Worm (Caenorhabditis elegans) whole organism, L4 larva: ENCODE data around the gene C17G1.14.

ENCODE experiments used
- D1046.2 ChIP-seq: fragments of 200-800 bp; sonication (Bioruptor generic); IDR thresholded peaks from 2 replicates; pipeline ENCODE4 v1.3.6; 2022; ENCODE audit warnings: missing genetic modification characterization, missing compliant biosample characterization
- F26F4.8 ChIP-seq: fragments of 200-800 bp; sonication (Bioruptor generic); conservative IDR thresholded peaks from 2 replicates; pipeline ENCODE4 v1.3.6; 2022; ENCODE audit warnings: missing genetic modification characterization, missing compliant biosample characterization
- F44E2.7 ChIP-seq: fragments of 200-800 bp; sonication (Bioruptor generic); IDR thresholded peaks from 2 replicates; pipeline ENCODE4 v2.1.2; 2022; ENCODE audit warnings: missing genetic modification characterization, missing compliant biosample characterization
- F49E8.2 ChIP-seq: sonication (generic microtip); optimal IDR thresholded peaks from 2 replicates; lab custom pipeline; 2016; ENCODE audit warnings: missing compliant biosample characterization, mild to moderate bottlenecking, missing genetic modification characterization, borderline replicate concordance
- Y105C5A.15 ChIP-seq: fragments of 200-800 bp; sonication (Bioruptor generic); IDR thresholded peaks from 2 replicates; pipeline ENCODE4 v1.3.6; 2022; ENCODE audit warnings: missing genetic modification characterization, missing compliant biosample characterization
- Y75B8A.6 ChIP-seq: fragments of 200-800 bp; sonication (Bioruptor generic); IDR thresholded peaks from 2 replicates; pipeline ENCODE4 v1.3.6; 2022; ENCODE audit warnings: missing genetic modification reagents, missing genetic modification characterization, missing compliant biosample characterization
- aha-1 ChIP-seq: fragments of 150-350 bp; peaks from one replicate; lab custom pipeline; 2014; ENCODE audit warnings: missing biosample characterization, missing genetic modification characterization
- ceh-28 ChIP-seq: fragments of 150-350 bp; optimal IDR thresholded peaks from 2 replicates; lab custom pipeline; 2014; ENCODE audit warnings: missing biosample characterization, missing genetic modification reagents, missing genetic modification characterization
- ctbp-1 ChIP-seq: fragments of 200-800 bp; sonication (Bioruptor generic); IDR thresholded peaks from 2 replicates; pipeline ENCODE4 v1.3.6; 2022; ENCODE audit warnings: missing genetic modification reagents, missing genetic modification characterization, missing compliant biosample characterization
- daf-16 ChIP-seq, 3 experiments: sonication (generic microtip); optimal IDR thresholded peaks; 2 replicates each; lab custom pipeline; 2016 to 2017; ENCODE audit warnings: missing genetic modification characterization in 3 of 3, missing genetic modification reagents in 3 of 3, mild to moderate bottlenecking in 2 of 3, missing compliant biosample characterization in 2 of 3, missing biosample characterization in 1 of 3, moderate library complexity in 1 of 3
- daf-19 ChIP-seq: fragments of 200-800 bp; sonication (Bioruptor generic); conservative IDR thresholded peaks from 2 replicates; pipeline ENCODE4 v1.3.6; 2022; ENCODE audit warnings: missing genetic modification characterization, missing compliant biosample characterization
- dmd-8 ChIP-seq: fragments of 200-800 bp; sonication (Bioruptor generic); IDR thresholded peaks from 2 replicates; pipeline ENCODE4 v1.3.6; 2022; ENCODE audit warnings: missing genetic modification characterization, missing compliant biosample characterization
- dpl-1 ChIP-seq: fragments of 150-350 bp; optimal IDR thresholded peaks from 2 replicates; lab custom pipeline; 2014; ENCODE audit warnings: missing biosample characterization, missing genetic modification reagents, missing genetic modification characterization
- dve-1 ChIP-seq: sonication (generic microtip); optimal IDR thresholded peaks from 2 replicates; lab custom pipeline; 2017; ENCODE audit warnings: antibody characterized with exemption, mild to moderate bottlenecking, missing genetic modification characterization, missing compliant biosample characterization; ENCODE audit not compliant: insufficient read depth
- egl-43 ChIP-seq: fragments of 200-800 bp; sonication (Bioruptor generic); IDR thresholded peaks from 2 replicates; pipeline ENCODE4 v1.3.6; 2022; ENCODE audit warnings: missing genetic modification reagents, missing genetic modification characterization, missing compliant biosample characterization
- fkh-10 ChIP-seq: fragments of 150-350 bp; optimal IDR thresholded peaks from 2 replicates; lab custom pipeline; 2014; ENCODE audit warnings: missing biosample characterization, missing genetic modification reagents, missing genetic modification characterization
- hif-1 ChIP-seq, 2 experiments: sonication (generic microtip); optimal IDR thresholded peaks; 2 replicates each; lab custom pipeline; 2016 to 2017; ENCODE audit warnings: missing compliant biosample characterization in 2 of 2, missing genetic modification characterization in 2 of 2, missing genetic modification reagents in 2 of 2, missing genotype in 2 of 2, mild to moderate bottlenecking in 1 of 2
- hlh-11 ChIP-seq: fragments of 200-800 bp; sonication (Bioruptor generic); optimal IDR thresholded peaks from 2 replicates; lab custom pipeline; 2018; ENCODE audit warnings: mild to moderate bottlenecking, missing genetic modification characterization, missing compliant biosample characterization
- hlh-30 ChIP-seq: sonication (generic microtip); optimal IDR thresholded peaks from 2 replicates; lab custom pipeline; 2017; ENCODE audit warnings: antibody characterized with exemption, mild to moderate bottlenecking, missing genetic modification characterization, missing compliant biosample characterization; ENCODE audit not compliant: insufficient read depth
- hmg-1.1 ChIP-seq: fragments of 200-800 bp; sonication (Bioruptor generic); IDR thresholded peaks from 2 replicates; pipeline ENCODE4 v1.3.6; 2022; ENCODE audit warnings: missing genetic modification reagents, missing genetic modification characterization, missing compliant biosample characterization
- lim-7 ChIP-seq: fragments of 200-800 bp; sonication (Bioruptor generic); IDR thresholded peaks from 2 replicates; pipeline ENCODE4 v1.3.6; 2022; ENCODE audit warnings: missing genetic modification characterization, missing compliant biosample characterization
- lin-1 ChIP-seq: fragments of 200-800 bp; sonication (Bioruptor generic); IDR thresholded peaks from 2 replicates; pipeline ENCODE4 v1.3.6; 2022; ENCODE audit warnings: missing genetic modification reagents, missing genetic modification characterization, missing compliant biosample characterization
- lin-13 ChIP-seq: fragments of 150-350 bp; optimal IDR thresholded peaks from 2 replicates; lab custom pipeline; 2014; ENCODE audit warnings: missing biosample characterization, missing genetic modification reagents, missing genetic modification characterization
- lin-29 ChIP-seq: fragments of 200-800 bp; sonication (Bioruptor generic); IDR thresholded peaks from 2 replicates; pipeline ENCODE4 v1.3.6; 2022; ENCODE audit warnings: missing genetic modification reagents, missing genetic modification characterization, missing compliant biosample characterization
- lin-38 ChIP-seq: fragments of 200-800 bp; sonication (Bioruptor generic); IDR thresholded peaks from 2 replicates; pipeline ENCODE4 v1.3.6; 2022; ENCODE audit warnings: missing genetic modification reagents, missing genetic modification characterization, missing compliant biosample characterization
- mdt-29 ChIP-seq: fragments of 200-800 bp; sonication (Bioruptor generic); IDR thresholded peaks from 2 replicates; pipeline ENCODE4 v1.3.6; 2022; ENCODE audit warnings: missing genetic modification reagents, missing genetic modification characterization, missing compliant biosample characterization
- nhr-102 ChIP-seq: sonication (generic microtip); optimal IDR thresholded peaks from 2 replicates; lab custom pipeline; 2016; ENCODE audit warnings: mild to moderate bottlenecking, missing genetic modification characterization, moderate library complexity, missing compliant biosample characterization
- nhr-11 ChIP-seq: fragments of 150-350 bp; optimal IDR thresholded peaks from 2 replicates; lab custom pipeline; 2014; ENCODE audit warnings: missing biosample characterization, missing genetic modification characterization
- nhr-237 ChIP-seq: sonication (generic microtip); optimal IDR thresholded peaks from 2 replicates; lab custom pipeline; 2017; ENCODE audit warnings: missing biosample characterization, missing genetic modification characterization
- nhr-28 ChIP-seq: fragments of 150-350 bp; optimal IDR thresholded peaks from 2 replicates; lab custom pipeline; 2014; ENCODE audit warnings: missing biosample characterization, missing genetic modification characterization
- nhr-6 ChIP-seq: fragments of 150-350 bp; optimal IDR thresholded peaks from 2 replicates; lab custom pipeline; 2014; ENCODE audit warnings: missing biosample characterization, missing genetic modification characterization
- nhr-76 ChIP-seq: fragments of 150-350 bp; optimal IDR thresholded peaks from 2 replicates; lab custom pipeline; 2014; ENCODE audit warnings: missing biosample characterization, missing genetic modification characterization
- pha-4 ChIP-seq, 2 experiments: fragments of 150-350 bp in 1 of 2; fragments of 200-800 bp in 1 of 2; sonication (Bioruptor generic) in 1 of 2; IDR thresholded peaks in 1 of 2; optimal IDR thresholded peaks in 1 of 2; 2 replicates each; pipeline versions ENCODE4 v1.3.6 to Lab custom; 2014 to 2022; ENCODE audit warnings: missing genetic modification characterization in 2 of 2, missing genetic modification reagents in 2 of 2, missing biosample characterization in 1 of 2, missing compliant biosample characterization in 1 of 2
- php-3 ChIP-seq: fragments of 200-800 bp; sonication (Bioruptor generic); IDR thresholded peaks from 2 replicates; pipeline ENCODE4 v1.3.6; 2022; ENCODE audit warnings: missing genetic modification reagents, missing genetic modification characterization, missing compliant biosample characterization
- pqm-1 ChIP-seq: sonication (generic microtip); optimal IDR thresholded peaks from 2 replicates; lab custom pipeline; 2017; ENCODE audit warnings: missing biosample characterization, missing genetic modification characterization
- rbr-2 ChIP-seq: sonication (generic microtip); optimal IDR thresholded peaks from 2 replicates; lab custom pipeline; 2016; ENCODE audit warnings: missing genotype, missing genetic modification characterization, missing compliant biosample characterization
- sdz-12 ChIP-seq: fragments of 200-800 bp; sonication (Bioruptor generic); optimal IDR thresholded peaks from 2 replicates; lab custom pipeline; 2018; ENCODE audit warnings: mild to moderate bottlenecking, missing genetic modification characterization, missing compliant biosample characterization
- set-16 ChIP-seq: fragments of 200-800 bp; sonication (Bioruptor generic); IDR thresholded peaks from 2 replicates; pipeline ENCODE4 v1.3.6; 2022; ENCODE audit warnings: missing genetic modification reagents, missing genetic modification characterization, missing compliant biosample characterization
- skn-1 ChIP-seq: fragments of 150-350 bp; optimal IDR thresholded peaks from 2 replicates; lab custom pipeline; 2014; ENCODE audit warnings: missing biosample characterization, missing genetic modification characterization
- spr-3 ChIP-seq: fragments of 200-800 bp; sonication (Bioruptor generic); optimal IDR thresholded peaks from 2 replicates; lab custom pipeline; 2018; ENCODE audit warnings: mild to moderate bottlenecking, missing genetic modification characterization, missing compliant biosample characterization
- tag-97 ChIP-seq: fragments of 200-800 bp; sonication (Bioruptor generic); IDR thresholded peaks from 2 replicates; pipeline ENCODE4 v1.3.6; 2022; ENCODE audit warnings: missing genetic modification characterization, missing compliant biosample characterization
- unc-39 ChIP-seq: sonication (generic microtip); optimal IDR thresholded peaks from 2 replicates; lab custom pipeline; 2017; ENCODE audit warnings: missing biosample characterization, missing genetic modification characterization
- zip-11 ChIP-seq: fragments of 200-800 bp; sonication (Bioruptor generic); IDR thresholded peaks from 2 replicates; pipeline ENCODE4 v1.3.6; 2022; ENCODE audit warnings: missing genetic modification characterization, missing compliant biosample characterization

Gene C17G1.14

ce11 chrX:9921257-9921656, 17.4 kb upstream of the C17G1.14 start, which contains the start of gene C17G1.2:
C17G1.2 (plus strand) TSS chrX:9921557.
- TF ChIP-seq daf-19 (GFP tag; lab: Robert Waterston, UW) = no peak
- no peak for TF ChIP-seq sdz-12
- TF ChIP-seq Y75B8A.6 (GFP tag; lab: Robert Waterston, UW) = no peak
- TF ChIP-seq lin-1 (GFP tag; lab: Robert Waterston, UW) = no peak
- no peak for TF ChIP-seq rbr-2
- no peak for TF ChIP-seq nhr-28 (tag; lab: Kevin White, UChicago)
- no peak for TF ChIP-seq php-3
- TF ChIP-seq zip-11 = no peak
- no peak for TF ChIP-seq lin-38
- TF ChIP-seq nhr-102 = no peak
- no peak for TF ChIP-seq skn-1
- no peak for TF ChIP-seq nhr-11
- no peak for TF ChIP-seq nhr-237 (tag; lab: Kevin White, UChicago)
- TF ChIP-seq dpl-1 = no peak
- TF ChIP-seq nhr-6 (tag; lab: Kevin White, UChicago) = no peak
- TF ChIP-seq hlh-11 (tag; lab: Kevin White, UChicago) = no peak
- no peak for TF ChIP-seq dmd-8 (GFP tag; lab: Robert Waterston, UW)
- TF ChIP-seq mdt-29 (GFP tag; lab: Robert Waterston, UW) = no peak
- TF ChIP-seq, all 104 proteins: peak for 0

- TF ChIP-seq dve-1 (tag; lab: Kevin White, UChicago) = peak; percentile 31
- TF ChIP-seq nhr-28 (tag; lab: Kevin White, UChicago) = peak; percentile 63
- TF ChIP-seq daf-16 (GFP tag; optimal IDR thresholded peaks at IDR 0.05; lab: Kevin White, UChicago) = no peak
- peak; percentile 72 for TF ChIP-seq daf-16 (tag; optimal IDR thresholded peaks at IDR 0.05; lab: Kevin White, UChicago)
- peak; percentile 89 for TF ChIP-seq pqm-1 (tag; lab: Kevin White, UChicago)
- 0 out of 2 replicates have a peak, but pooled peaks have one; percentile 29 for TF ChIP-seq php-3
- no peak for TF ChIP-seq ceh-28 (tag; lab: Kevin White, UChicago)
- no peak for TF ChIP-seq lim-7 (GFP tag; lab: Robert Waterston, UW)
Measured at ce11 chrX:9924962-9925361, 13.7 kb upstream of the C17G1.14 start, which contains the start of gene ugt-23. ugt-23 (minus strand) TSS chrX:9925173.

ce11 chrX:9927993-9928392, 10.6 kb upstream of the C17G1.14 start:
- TF ChIP-seq hlh-30 (tag; lab: Kevin White, UChicago) (peak; percentile 34), nhr-11 (peak; percentile 22), lin-29 (GFP tag; lab: Robert Waterston, UW) (no peak), aha-1 (tag; lab: Kevin White, UChicago) (peak; percentile 36)

- TF ChIP-seq tag-97 (GFP tag; lab: Robert Waterston, UW) = 0 out of 2 replicates have a peak, but pooled peaks have one; percentile 27
- TF ChIP-seq set-16 (GFP tag; lab: Robert Waterston, UW) = 0 out of 2 replicates have a peak, but pooled peaks have one; percentile 15
- TF ChIP-seq F44E2.7 (GFP tag; lab: Robert Waterston, UW) = no peak
- TF ChIP-seq F26F4.8 = no peak
- no peak for TF ChIP-seq hif-1 (tag; optimal IDR thresholded peaks at IDR 0.05; lab: Kevin White, UChicago)
- no peak for TF ChIP-seq egl-43
- 0 out of 2 replicates have a peak, but pooled peaks have one; percentile 17 for TF ChIP-seq ctbp-1 (GFP tag; lab: Robert Waterston, UW)
- no peak for TF ChIP-seq unc-39
Measured at ce11 chrX:9931362-9931761, 7.3 kb upstream of the C17G1.14 start, which contains the start of gene nra-3. nra-3 (minus strand) TSS chrX:9931462.

ce11 chrX:9932226-9932773, 6.3 kb upstream of the C17G1.14 start, which contains the start of gene tsp-21:
tsp-21 (plus strand) TSS chrX:9932371.
- peak; percentile 83 for TF ChIP-seq nhr-28 (tag; lab: Kevin White, UChicago)
- TF ChIP-seq Y105C5A.15 (GFP tag; lab: Robert Waterston, UW) = no peak
- no peak for TF ChIP-seq nhr-76 (tag; lab: Kevin White, UChicago)
- no peak for TF ChIP-seq F49E8.2
- TF ChIP-seq pha-4 (GFP tag; IDR thresholded peaks at IDR 0.05; lab: Robert Waterston, UW) = no peak; the same call in 1 of the 2 replicates
- TF ChIP-seq pha-4 (tag; optimal IDR thresholded peaks at IDR 0.05; lab: Kevin White, UChicago) = peak; percentile 53
- no peak for TF ChIP-seq fkh-10 (GFP tag; lab: Kevin White, UChicago)
- TF ChIP-seq tag-97 (GFP tag; lab: Robert Waterston, UW) = no peak
- TF ChIP-seq set-16 (GFP tag; lab: Robert Waterston, UW) = peak; percentile 66
- TF ChIP-seq nhr-102 = peak; percentile 52
- peak; percentile 82 for TF ChIP-seq hmg-1.1
- no peak for TF ChIP-seq D1046.2 (GFP tag; lab: Robert Waterston, UW)
- no peak for TF ChIP-seq daf-16 (GFP tag; optimal IDR thresholded peaks at IDR 0.05; lab: Kevin White, UChicago)
- TF ChIP-seq daf-16 (tag; optimal IDR thresholded peaks at IDR 0.05; lab: Kevin White, UChicago) = peak; percentile 87
- TF ChIP-seq spr-3 (GFP tag; lab: Kevin White, UChicago) = no peak
- peak; percentile 74 for TF ChIP-seq lin-13 (GFP tag; lab: Kevin White, UChicago)
- TF ChIP-seq F44E2.7 (GFP tag; lab: Robert Waterston, UW) = no peak
